Worm (Caenorhabditis elegans) whole organism, L3 larva: Measurements from ENCODE around the gene F46B6.5.

Source experiments
- R02D3.7 ChIP-seq: fragments of 150-350 bp; optimal IDR thresholded peaks from 2 replicates; lab custom pipeline; 2014; ENCODE audit warnings: missing biosample characterization, missing genetic modification characterization
- aly-2 ChIP-seq: fragments of 150-350 bp; optimal IDR thresholded peaks from 2 replicates; lab custom pipeline; 2014; ENCODE audit warnings: missing biosample characterization, missing genetic modification characterization
- ama-1 ChIP-seq: fragments of 150-350 bp; optimal IDR thresholded peaks from 2 replicates; lab custom pipeline; 2018
- ceh-16 ChIP-seq: sonication (generic microtip); optimal IDR thresholded peaks from 2 replicates; lab custom pipeline; 2017; ENCODE audit warnings: missing biosample characterization, missing genetic modification characterization
- ceh-28 ChIP-seq: fragments of 150-350 bp; optimal IDR thresholded peaks from 2 replicates; lab custom pipeline; 2014; ENCODE audit warnings: missing biosample characterization, missing genetic modification reagents, missing genetic modification characterization
- ceh-9 ChIP-seq: sonication (generic microtip); optimal IDR thresholded peaks from 2 replicates; lab custom pipeline; 2018; ENCODE audit warnings: missing biosample characterization, missing genetic modification characterization
- daf-12 ChIP-seq: fragments of 150-350 bp; optimal IDR thresholded peaks from 2 replicates; lab custom pipeline; 2014; ENCODE audit warnings: missing biosample characterization, missing genetic modification reagents, missing genetic modification characterization
- egl-27 ChIP-seq: sonication (generic microtip); optimal IDR thresholded peaks from 4 replicates; lab custom pipeline; 2017; ENCODE audit warnings: missing biosample characterization, missing genetic modification reagents, missing genetic modification characterization
- egl-5 ChIP-seq: fragments of 150-350 bp; optimal IDR thresholded peaks from 2 replicates; lab custom pipeline; 2017; ENCODE audit warnings: missing biosample characterization, missing genetic modification reagents, missing genetic modification characterization, inconsistent platforms
- elt-1 ChIP-seq: fragments of 150-350 bp; optimal IDR thresholded peaks from 2 replicates; lab custom pipeline; 2014; ENCODE audit warnings: missing biosample characterization, missing genetic modification characterization
- elt-2 ChIP-seq: sonication (generic microtip); optimal IDR thresholded peaks from 2 replicates; lab custom pipeline; 2016; ENCODE audit warnings: missing genetic modification reagents, mild to moderate bottlenecking, missing genetic modification characterization, missing compliant biosample characterization
- elt-3 ChIP-seq, 3 experiments: fragments of 150-350 bp in 1 of 3; sonication (generic microtip) in 2 of 3; optimal IDR thresholded peaks; 2 replicates in 2 of 3; 4 replicates in 1 of 3; lab custom pipeline; 2014 to 2017; ENCODE audit warnings: missing biosample characterization in 3 of 3, missing genetic modification characterization in 3 of 3
- fkh-10 ChIP-seq: sonication (generic microtip); optimal IDR thresholded peaks from 2 replicates; lab custom pipeline; 2017; ENCODE audit warnings: missing biosample characterization, missing genetic modification reagents, missing genetic modification characterization
- fkh-2 ChIP-seq: fragments of 150-350 bp; optimal IDR thresholded peaks from 2 replicates; lab custom pipeline; 2014; ENCODE audit warnings: missing biosample characterization, missing genetic modification reagents, missing genetic modification characterization
- fos-1 ChIP-seq: fragments of 150-350 bp; optimal IDR thresholded peaks from 2 replicates; lab custom pipeline; 2014; ENCODE audit warnings: missing biosample characterization, missing genetic modification characterization
- jun-1 ChIP-seq: fragments of 150-350 bp; optimal IDR thresholded peaks from 2 replicates; lab custom pipeline; 2014; ENCODE audit warnings: missing biosample characterization, missing genetic modification reagents, missing genetic modification characterization
- lin-15B ChIP-seq: fragments of 150-350 bp; optimal IDR thresholded peaks from 2 replicates; lab custom pipeline; 2014; ENCODE audit warnings: missing biosample characterization, missing genetic modification characterization
- lin-39 ChIP-seq: fragments of 150-350 bp; optimal IDR thresholded peaks from 2 replicates; lab custom pipeline; 2018; ENCODE audit warnings: missing biosample characterization, missing genetic modification reagents, missing genetic modification characterization
- lsy-12 ChIP-seq: sonication (generic microtip); optimal IDR thresholded peaks from 2 replicates; lab custom pipeline; 2016; ENCODE audit warnings: mild to moderate bottlenecking, missing genetic modification characterization, missing compliant biosample characterization
- mdl-1 ChIP-seq: fragments of 150-350 bp; optimal IDR thresholded peaks from 2 replicates; lab custom pipeline; 2014; ENCODE audit warnings: missing biosample characterization, missing genetic modification characterization
- mml-1 ChIP-seq: fragments of 150-350 bp; sonication (generic microtip); optimal IDR thresholded peaks from 3 replicates; lab custom pipeline; 2014; ENCODE audit warnings: missing biosample characterization, missing genetic modification characterization
- nfya-1 ChIP-seq: sonication (generic microtip); optimal IDR thresholded peaks from 2 replicates; lab custom pipeline; 2017; ENCODE audit warnings: missing genetic modification characterization, mild to moderate bottlenecking, missing compliant biosample characterization, antibody characterized with exemption, moderate library complexity; ENCODE audit not compliant: insufficient read depth
- nhr-11 ChIP-seq: fragments of 150-350 bp; optimal IDR thresholded peaks from 2 replicates; lab custom pipeline; 2014; ENCODE audit warnings: missing biosample characterization, missing genetic modification characterization
- nhr-12 ChIP-seq: fragments of 150-350 bp; optimal IDR thresholded peaks from 2 replicates; lab custom pipeline; 2014; ENCODE audit warnings: missing biosample characterization, missing genetic modification characterization
- nhr-23 ChIP-seq: fragments of 150-350 bp; optimal IDR thresholded peaks from 2 replicates; lab custom pipeline; 2014; ENCODE audit warnings: missing biosample characterization, missing genetic modification reagents, missing genetic modification characterization
- nhr-237 ChIP-seq: fragments of 150-350 bp; optimal IDR thresholded peaks from 2 replicates; lab custom pipeline; 2014; ENCODE audit warnings: missing biosample characterization, missing genetic modification characterization
- nhr-25 ChIP-seq: sonication (generic microtip); optimal IDR thresholded peaks from 2 replicates; lab custom pipeline; 2017; ENCODE audit warnings: missing biosample characterization, missing genetic modification characterization
- nhr-28 ChIP-seq: fragments of 150-350 bp; optimal IDR thresholded peaks from 2 replicates; lab custom pipeline; 2014; ENCODE audit warnings: missing biosample characterization, missing genetic modification characterization
- nhr-43 ChIP-seq: sonication (generic microtip); optimal IDR thresholded peaks from 2 replicates; lab custom pipeline; 2016; ENCODE audit warnings: mild to moderate bottlenecking, missing genetic modification characterization, missing compliant biosample characterization; ENCODE audit not compliant: poor library complexity, severe bottlenecking
- nhr-67 ChIP-seq: fragments of 150-350 bp; optimal IDR thresholded peaks from 2 replicates; lab custom pipeline; 2014; ENCODE audit warnings: missing biosample characterization, missing genetic modification characterization
- nhr-77 ChIP-seq: fragments of 150-350 bp; optimal IDR thresholded peaks from 2 replicates; lab custom pipeline; 2014; ENCODE audit warnings: missing biosample characterization, missing genetic modification characterization
- pha-4 ChIP-seq: fragments of 150-350 bp; optimal IDR thresholded peaks from 2 replicates; lab custom pipeline; 2014; ENCODE audit warnings: missing biosample characterization, missing genetic modification reagents, missing genetic modification characterization
- pqm-1 ChIP-seq: fragments of 150-350 bp; optimal IDR thresholded peaks from 2 replicates; lab custom pipeline; 2017; ENCODE audit warnings: missing biosample characterization, missing genetic modification characterization, inconsistent platforms
- sea-2 ChIP-seq: fragments of 150-350 bp; sonication (generic microtip); optimal IDR thresholded peaks from 4 replicates; lab custom pipeline; 2014; ENCODE audit warnings: missing biosample characterization, missing genetic modification reagents, missing genetic modification characterization
- snpc-4 ChIP-seq: fragments of 150-350 bp; optimal IDR thresholded peaks from 2 replicates; lab custom pipeline; 2014; ENCODE audit warnings: missing biosample characterization, missing genetic modification characterization
- tbx-2 ChIP-seq: sonication (generic microtip); optimal IDR thresholded peaks from 2 replicates; lab custom pipeline; 2016; ENCODE audit warnings: mild to moderate bottlenecking, missing genetic modification characterization, missing compliant biosample characterization
- unc-39 ChIP-seq: sonication (generic microtip); optimal IDR thresholded peaks from 4 replicates; lab custom pipeline; 2017; ENCODE audit warnings: missing biosample characterization, missing genetic modification characterization
- unc-62 ChIP-seq: fragments of 150-350 bp; sonication (generic microtip); optimal IDR thresholded peaks from 4 replicates; lab custom pipeline; 2014; ENCODE audit warnings: missing biosample characterization, missing genetic modification reagents, missing genetic modification characterization
- zag-1 ChIP-seq: fragments of 150-350 bp; optimal IDR thresholded peaks from 2 replicates; lab custom pipeline; 2014; ENCODE audit warnings: missing biosample characterization, missing genetic modification characterization
- ztf-4 ChIP-seq: fragments of 150-350 bp; optimal IDR thresholded peaks from 2 replicates; lab custom pipeline; 2014; ENCODE audit warnings: missing biosample characterization, missing genetic modification characterization

The F46B6.5 gene

ce11 chrV:9737287-9737686 is 45.6 kb downstream of the F46B6.5 start, which contains the start of gene aqp-4:
TSS of gene aqp-4 (plus strand) at chrV:9737556.
- TF ChIP-seq elt-2 (peak; percentile 66), tbx-2 (tag; lab: Kevin White, UChicago) (no peak)

DNA sequence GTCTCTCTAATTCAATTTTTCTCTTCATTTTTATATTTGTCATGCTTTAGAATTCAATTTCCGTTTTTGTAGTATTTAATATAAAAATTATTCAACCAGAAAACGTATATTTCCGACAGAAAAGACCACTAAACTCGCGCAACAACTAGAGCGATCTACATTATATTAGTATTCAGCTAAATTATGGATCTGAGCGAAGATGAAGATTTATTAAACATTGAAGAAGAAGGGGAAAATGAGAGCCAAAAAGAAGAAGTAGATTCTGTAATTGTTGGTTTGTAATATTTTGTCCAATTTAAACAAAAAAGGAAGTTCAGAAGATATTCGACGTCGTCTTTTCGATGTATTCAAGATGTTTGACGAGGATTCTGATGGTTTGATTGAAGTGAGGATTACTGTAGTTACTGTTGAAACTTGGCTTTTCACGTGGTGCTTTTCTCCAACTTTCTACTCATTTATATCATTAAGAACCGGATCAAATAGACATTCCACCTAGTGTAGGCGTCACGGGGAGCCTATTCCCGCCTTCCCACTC is 48.9 kb downstream of the F46B6.5 start, which contains the start of gene cal-7:
cal-7 (plus strand) TSS at position 184 of the 535 bp plus-strand sequence.
- TF ChIP-seq nhr-43 (tag; lab: Kevin White, UChicago) (no peak), unc-62 (no peak), aly-2 (tag; lab: Kevin White, UChicago) (no peak), elt-3 (tag; optimal IDR thresholded peaks at IDR 0.05; lab: Kevin White, UChicago) (no peak), tbx-2 (tag; lab: Kevin White, UChicago) (peak; percentile 27), nhr-77 (no peak), fkh-10 (GFP tag; lab: Kevin White, UChicago) (peak; percentile 1), ceh-28 (tag; lab: Kevin White, UChicago) (peak; percentile 30), pha-4 (tag; lab: Kevin White, UChicago) (peak; percentile 1), lsy-12 (tag; lab: Kevin White, UChicago) (peak; percentile 12), ama-1 (lab: Kevin White, UChicago) (peak; percentile 46), egl-5 (tag; lab: Kevin White, UChicago) (no peak), mdl-1 (tag; lab: Kevin White, UChicago) (no peak), lin-39 (tag; lab: Kevin White, UChicago) (no peak)
- TF ChIP-seq, all 47 proteins: peak for 6

- peak; percentile 78 for TF ChIP-seq ama-1 (lab: Kevin White, UChicago)
- TF ChIP-seq snpc-4 (tag; lab: Kevin White, UChicago), result peak; percentile 3
- peak; percentile 5 for TF ChIP-seq nhr-25 (tag; lab: Kevin White, UChicago)
- TF ChIP-seq lin-39 (tag; lab: Kevin White, UChicago), result peak; percentile 64
- TF ChIP-seq unc-62, result peak; percentile 8
- no peak for TF ChIP-seq fkh-10 (GFP tag; lab: Kevin White, UChicago)
- TF ChIP-seq nfya-1 (tag; lab: Kevin White, UChicago), result peak; percentile 33
- no peak for TF ChIP-seq elt-1 (tag; lab: Kevin White, UChicago)
These were observed 51.0 kb downstream of the F46B6.5 start for ce11 chrV:9731852-9732251.

DNA sequence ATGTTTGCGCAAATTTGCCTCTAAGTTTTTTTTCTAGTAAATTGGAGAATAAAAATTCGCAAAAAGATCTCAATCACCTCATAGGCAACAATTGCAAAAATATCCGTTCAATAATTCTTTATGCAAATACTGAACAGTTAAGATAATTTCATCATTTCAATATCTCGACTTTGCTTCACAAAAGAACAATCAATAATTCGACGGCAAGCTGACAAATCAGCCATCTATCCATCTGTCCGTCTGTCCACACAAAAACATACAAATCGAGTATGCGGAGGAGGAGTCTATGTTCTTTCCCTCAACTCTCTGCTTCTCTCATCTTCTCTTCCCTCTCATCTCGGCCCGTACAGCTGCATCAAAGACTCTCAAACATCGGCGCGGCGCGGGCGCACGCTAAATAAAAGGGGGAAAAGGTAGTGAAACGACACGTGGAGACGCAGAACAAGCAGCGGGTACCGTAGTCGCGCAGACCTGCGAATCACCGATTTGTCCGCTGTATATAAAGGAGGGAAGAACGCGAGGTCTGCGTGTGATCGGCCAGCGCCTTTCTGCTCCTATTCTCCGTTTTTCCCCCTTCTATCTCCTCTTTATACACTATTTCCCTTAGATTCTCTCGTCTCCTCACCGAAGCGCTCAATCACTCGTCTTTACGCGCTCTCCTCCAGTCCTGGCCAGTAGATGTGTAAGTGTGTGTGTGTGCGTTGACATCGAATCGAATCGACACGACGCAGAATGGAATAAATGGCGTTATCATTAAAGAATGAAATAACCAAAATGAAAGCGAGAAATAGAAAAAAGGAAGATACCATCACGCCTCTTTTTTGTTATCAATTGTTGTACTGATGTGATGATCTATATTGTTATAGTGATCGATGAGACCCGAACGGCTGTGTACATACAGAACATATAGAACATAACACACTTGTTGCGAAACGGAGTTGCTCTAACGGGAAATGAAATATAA is 51.8 kb downstream of the F46B6.5 start:
- TF ChIP-seq nhr-77, result peak; percentile 51
- no peak for TF ChIP-seq nhr-12 (tag; lab: Kevin White, UChicago)
- TF ChIP-seq snpc-4 (tag; lab: Kevin White, UChicago), result peak; percentile 69
- peak; percentile 67 for TF ChIP-seq tbx-2 (tag; lab: Kevin White, UChicago)
- TF ChIP-seq elt-3 (tag; optimal IDR thresholded peaks at IDR 0.05; lab: Kevin White, UChicago), result peak in 2 of 3 experiments; percentile 14 to 21
- TF ChIP-seq lsy-12 (tag; lab: Kevin White, UChicago), result peak; percentile 92
- peak; percentile 99 for TF ChIP-seq lin-39 (tag; lab: Kevin White, UChicago)
- TF ChIP-seq sea-2 (GFP tag; lab: Kevin White, UChicago), result peak; percentile 10
- no peak for TF ChIP-seq nhr-28 (tag; lab: Kevin White, UChicago)
- peak; percentile 74 for TF ChIP-seq ceh-28 (tag; lab: Kevin White, UChicago)
- TF ChIP-seq jun-1, result peak; percentile 89
- no peak for TF ChIP-seq ceh-9
- peak; percentile 61 for TF ChIP-seq fos-1 (tag; lab: Kevin White, UChicago)
- peak; percentile 73 for TF ChIP-seq nhr-43 (tag; lab: Kevin White, UChicago)
- TF ChIP-seq lin-15B (tag; lab: Kevin White, UChicago), result peak; percentile 91
- TF ChIP-seq pha-4 (tag; lab: Kevin White, UChicago), result peak; percentile 82
- TF ChIP-seq daf-12 (tag; lab: Kevin White, UChicago), result no peak
- no peak for TF ChIP-seq ceh-16
- TF ChIP-seq nfya-1 (tag; lab: Kevin White, UChicago), result peak; percentile 100
- peak; percentile 90 for TF ChIP-seq pqm-1 (tag; lab: Kevin White, UChicago)
- TF ChIP-seq fkh-10 (GFP tag; lab: Kevin White, UChicago), result peak; percentile 84
- TF ChIP-seq nhr-11 (tag; lab: Kevin White, UChicago), result peak; percentile 89
- TF ChIP-seq zag-1 (tag; lab: Kevin White, UChicago), result peak; percentile 58
- no peak for TF ChIP-seq nhr-237 (tag; lab: Kevin White, UChicago)
- peak; percentile 76 for TF ChIP-seq fkh-2 (tag; lab: Kevin White, UChicago)
- TF ChIP-seq R02D3.7 (tag; lab: Kevin White, UChicago), result peak; percentile 58
- TF ChIP-seq aly-2 (tag; lab: Kevin White, UChicago), result no peak
- no peak for TF ChIP-seq mml-1
- peak; percentile 93 for TF ChIP-seq nhr-25 (tag; lab: Kevin White, UChicago)
- peak; percentile 95 for TF ChIP-seq mdl-1 (tag; lab: Kevin White, UChicago)
- peak; percentile 63 for TF ChIP-seq unc-39 (tag; lab: Kevin White, UChicago)
- TF ChIP-seq nhr-67 (tag; lab: Kevin White, UChicago), result no peak
- TF ChIP-seq unc-62, result peak; percentile 93
- TF ChIP-seq egl-5 (tag; lab: Kevin White, UChicago), result peak; percentile 90
- peak; percentile 73 for TF ChIP-seq egl-27
- TF ChIP-seq nhr-23 (tag; lab: Kevin White, UChicago), result peak; percentile 83
- TF ChIP-seq ztf-4 (tag; lab: Kevin White, UChicago), result peak; percentile 75
